Fruit fly (Drosophila melanogaster): ENCODE data around the gene Cow.

Gene Cow

DNA sequence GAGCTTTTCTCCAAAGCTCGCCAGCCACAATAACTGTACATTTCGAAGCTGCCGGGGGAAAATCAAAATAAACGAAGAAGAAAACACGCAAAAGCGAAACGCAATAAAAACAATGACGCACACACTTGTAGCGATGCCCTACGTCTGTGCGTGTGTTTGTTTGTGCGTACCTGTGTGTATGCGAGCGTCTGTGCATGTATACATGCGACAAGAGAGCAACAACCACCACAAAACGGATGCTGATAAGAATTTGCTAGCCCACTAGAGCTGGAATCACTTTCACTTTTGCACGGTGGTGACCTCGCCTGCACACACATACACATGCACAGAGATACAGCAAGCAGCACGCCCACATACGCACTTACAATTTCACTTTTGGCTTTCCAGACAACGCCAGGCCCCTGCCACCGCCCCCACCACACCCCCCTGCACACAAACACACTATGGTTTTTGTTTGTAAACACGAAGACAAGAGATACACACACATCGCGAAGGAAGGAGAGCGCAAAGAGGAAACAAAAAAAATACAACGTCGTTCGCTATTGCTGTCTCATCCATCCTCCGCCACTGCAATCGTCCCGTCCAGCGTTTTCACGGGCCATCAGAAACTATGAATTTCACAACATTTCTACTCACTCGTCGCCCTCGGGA lies 44.5 kb upstream of the Cow start (continued):
- TF ChIP-seq CG31627 (GFP tag; optimal IDR thresholded peaks at IDR 0.05) (no peak), CG6792 (GFP tag; optimal IDR thresholded peaks at IDR 0.05) (no peak), dsx (GFP tag; optimal IDR thresholded peaks at IDR 0.05; ENCODE audit: poor library complexity, severe bottlenecking) (peak; percentile 73), spab (GFP tag; optimal IDR thresholded peaks at IDR 0.05) (peak; percentile 27), Eip78C (GFP tag) (peak; percentile 59), CG16779 (tag; optimal IDR thresholded peaks at IDR 0.05) (peak; percentile 72), dac (GFP tag; optimal IDR thresholded peaks at IDR 0.05) (no peak), Sox15 (GFP tag; optimal IDR thresholded peaks at IDR 0.05) (no peak), CG8632 (GFP tag; optimal IDR thresholded peaks at IDR 0.05) (no peak), CG7368 (GFP tag; optimal IDR thresholded peaks at IDR 0.05) (no peak), CG1621 (tag; optimal IDR thresholded peaks at IDR 0.05) (peak; percentile 6)

DNA sequence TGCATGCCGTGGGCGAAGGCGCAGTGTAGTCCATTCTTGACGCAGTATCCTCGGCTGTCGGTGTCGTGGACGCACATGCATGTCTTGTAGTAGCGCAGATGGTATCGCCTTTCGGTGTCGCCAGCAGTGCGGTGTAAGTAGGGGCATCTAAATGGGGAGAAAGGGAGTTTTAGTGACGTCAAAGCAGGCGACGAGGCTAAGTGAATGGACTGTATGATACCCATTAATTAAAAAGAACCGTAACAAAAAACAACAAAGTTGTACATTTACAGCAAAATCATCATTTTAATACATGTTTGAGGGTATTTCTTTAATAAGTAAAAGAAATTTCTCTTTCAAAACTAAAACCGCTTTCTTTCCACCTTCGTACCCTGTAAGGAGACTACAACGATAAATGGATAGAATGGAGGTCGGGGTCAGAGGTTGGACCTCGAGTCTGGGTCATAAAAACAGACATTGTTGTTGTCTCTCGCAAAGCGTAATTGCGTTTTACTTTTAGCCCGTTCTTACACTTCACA lies 43.9 kb upstream of the Cow start:
- TF ChIP-seq Sox102F (GFP tag; optimal IDR thresholded peaks at IDR 0.05) = no peak
- TF ChIP-seq OdsH (GFP tag; optimal IDR thresholded peaks at IDR 0.05) = no peak
- TF ChIP-seq CG16779 (tag; optimal IDR thresholded peaks at IDR 0.05) = no peak
- no peak for TF ChIP-seq CG34406 (GFP tag; optimal IDR thresholded peaks at IDR 0.05)
- no peak for TF ChIP-seq CG6854 (GFP tag; optimal IDR thresholded peaks at IDR 0.05)
- TF ChIP-seq achi (GFP tag; optimal IDR thresholded peaks at IDR 0.05) = no peak
- no peak for TF ChIP-seq Ets96B (tag; optimal IDR thresholded peaks at IDR 0.05)

- TF ChIP-seq Gug (GFP tag; IDR thresholded peaks at IDR 0.05) = peak; percentile 32; the same call in 1 of the 2 replicates
- peak; percentile 87 for TF ChIP-seq CG9139 (GFP tag; optimal IDR thresholded peaks at IDR 0.05)
- peak; percentile 24 for TF ChIP-seq CG8319 (GFP tag; optimal IDR thresholded peaks at IDR 0.05)
- peak; percentile 57 for TF ChIP-seq Eip75B (GFP tag; optimal IDR thresholded peaks at IDR 0.05)
- peak; percentile 77 for TF ChIP-seq CG6854 (GFP tag; optimal IDR thresholded peaks at IDR 0.05)
- TF ChIP-seq Hr38 (GFP tag; optimal IDR thresholded peaks at IDR 0.05) = no peak
- TF ChIP-seq CG6163 (GFP tag; IDR thresholded peaks at IDR 0.05) = peak; percentile 79
- no peak for TF ChIP-seq Lpt (GFP tag; optimal IDR thresholded peaks at IDR 0.05)
- peak; percentile 83 for TF ChIP-seq acj6 (GFP tag; optimal IDR thresholded peaks at IDR 0.05)
- peak; percentile 58 for TF ChIP-seq CG11294 (GFP tag; IDR thresholded peaks at IDR 0.05)
- peak; percentile 27 for TF ChIP-seq CG7368 (GFP tag; optimal IDR thresholded peaks at IDR 0.05)
- peak; percentile 63 for TF ChIP-seq CG1621 (tag; optimal IDR thresholded peaks at IDR 0.05)
- TF ChIP-seq dsx (GFP tag; optimal IDR thresholded peaks at IDR 0.05; ENCODE audit: poor library complexity, severe bottlenecking) = peak; percentile 65
- peak; percentile 72 for TF ChIP-seq CG11902 (GFP tag; optimal IDR thresholded peaks at IDR 0.05)
- no peak for TF ChIP-seq CG4318 (GFP tag; optimal IDR thresholded peaks at IDR 0.05)
- TF ChIP-seq net (GFP tag; optimal IDR thresholded peaks at IDR 0.05) = peak; percentile 69
- TF ChIP-seq CG16779 (tag; optimal IDR thresholded peaks at IDR 0.05) = peak; percentile 78
- peak; percentile 90 for TF ChIP-seq spab (GFP tag; optimal IDR thresholded peaks at IDR 0.05)
- peak; percentile 73 for TF ChIP-seq topi (GFP tag; optimal IDR thresholded peaks at IDR 0.05)
- TF ChIP-seq CG6808 (GFP tag; optimal IDR thresholded peaks at IDR 0.05) = peak; percentile 92
- peak; percentile 52 for TF ChIP-seq CG32006 (GFP tag; optimal IDR thresholded peaks at IDR 0.05)
- peak; percentile 66 for TF ChIP-seq CG15336 (GFP tag; IDR thresholded peaks at IDR 0.05)
- peak; percentile 89 for TF ChIP-seq Ets96B (tag; optimal IDR thresholded peaks at IDR 0.05)
- TF ChIP-seq Met (GFP tag; optimal IDR thresholded peaks at IDR 0.05) = peak; percentile 78
- TF ChIP-seq Smox (GFP tag; optimal IDR thresholded peaks at IDR 0.05) = no peak
- peak; percentile 77 for TF ChIP-seq Sox102F (GFP tag; optimal IDR thresholded peaks at IDR 0.05)
- TF ChIP-seq CG6276 (GFP tag; optimal IDR thresholded peaks at IDR 0.05) = peak; percentile 17
- TF ChIP-seq CG31627 (GFP tag; optimal IDR thresholded peaks at IDR 0.05) = peak; percentile 36
- TF ChIP-seq fkh (GFP tag; optimal IDR thresholded peaks at IDR 0.05) = no peak
- peak; percentile 59 for TF ChIP-seq lz (GFP tag; optimal IDR thresholded peaks at IDR 0.05)
- TF ChIP-seq Hr39 (GFP tag; optimal IDR thresholded peaks at IDR 0.05) = no peak
- peak; percentile 91 for TF ChIP-seq CG10631 (GFP tag; optimal IDR thresholded peaks at IDR 0.05)
- TF ChIP-seq ss (GFP tag; optimal IDR thresholded peaks at IDR 0.05) = peak; percentile 76 to 90
- TF ChIP-seq svp (GFP tag) = peak; percentile 91
- peak; percentile 10 for TF ChIP-seq Hr4 (GFP tag; optimal IDR thresholded peaks at IDR 0.05)
- TF ChIP-seq OdsH (GFP tag; optimal IDR thresholded peaks at IDR 0.05) = peak; percentile 75
- peak; percentile 81 for TF ChIP-seq CG3919 (GFP tag; optimal IDR thresholded peaks at IDR 0.05)
- TF ChIP-seq Eip93F (GFP tag; optimal IDR thresholded peaks at IDR 0.05) = peak; percentile 18
- peak; percentile 48 for TF ChIP-seq Sox15 (GFP tag; optimal IDR thresholded peaks at IDR 0.05)
Observed at dm6 chr3R:23149021-23149571, 36.6 kb upstream of the Cow start.

Measured in whole organism, prepupa.